Worm (Caenorhabditis elegans): ENCODE measurements around the gene srh-109.

DNA sequence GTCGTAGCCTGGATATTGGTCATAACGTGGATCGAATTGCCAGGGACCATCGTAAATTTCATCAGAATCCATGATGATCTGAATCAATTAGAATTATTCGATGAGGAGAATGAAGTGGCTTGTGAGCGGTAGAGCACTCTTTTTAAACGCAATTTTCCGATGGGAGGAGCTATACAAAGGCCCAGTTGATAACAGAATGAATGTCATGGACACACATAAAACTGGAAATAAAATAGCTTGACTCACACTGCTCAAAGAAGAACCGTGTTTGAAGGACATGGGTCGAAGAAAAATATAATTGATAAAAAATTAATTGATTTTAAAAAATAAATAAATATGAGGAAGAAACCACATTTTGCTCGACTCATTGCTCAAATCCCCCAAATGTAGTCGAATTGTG is 12.2 kb downstream of the srh-109 start, which contains the start of gene Y68A4A.13:
- TF ChIP-seq hlh-30 (tag; optimal IDR thresholded peaks at IDR 0.05; ENCODE audit: insufficient read depth) (no peak), unc-130 (GFP tag; optimal IDR thresholded peaks at IDR 0.05) (no peak), aly-2 (tag; optimal IDR thresholded peaks at IDR 0.05) (no peak), mdl-1 (tag; optimal IDR thresholded peaks at IDR 0.05) (no peak), F10B5.3 (tag; optimal IDR thresholded peaks at IDR 0.05) (no peak), ceh-28 (tag; optimal IDR thresholded peaks at IDR 0.05) (no peak)

Measured in whole organism, L4 larva.